Worm (Caenorhabditis elegans) whole organism, mixed stage, embryonic: ENCODE measurements around the gene bcs-1.

Source experiments
- ceh-39 ChIP-seq: fragments of 150-350 bp; optimal IDR thresholded peaks from 2 replicates; lab custom pipeline; 2014; ENCODE audit warnings: missing biosample characterization, missing genetic modification characterization
- drap-1 ChIP-seq: fragments of 200-800 bp; sonication (Bioruptor generic); optimal IDR thresholded peaks from 3 replicates; lab custom pipeline; 2018; ENCODE audit warnings: mild to moderate bottlenecking, missing genetic modification characterization, missing compliant biosample characterization
- elt-3 ChIP-seq: fragments of 150-350 bp; optimal IDR thresholded peaks from 2 replicates; lab custom pipeline; 2014; ENCODE audit warnings: missing biosample characterization, missing genetic modification characterization
- hlh-1 ChIP-seq: fragments of 150-350 bp; optimal IDR thresholded peaks from 2 replicates; lab custom pipeline; 2014; ENCODE audit warnings: missing biosample characterization, missing genetic modification reagents, missing genetic modification characterization
- mep-1 ChIP-seq: fragments of 150-350 bp; optimal IDR thresholded peaks from 2 replicates; lab custom pipeline; 2017; ENCODE audit warnings: missing biosample characterization, missing genetic modification reagents, missing genetic modification characterization, inconsistent platforms
- mls-2 ChIP-seq: sonication (generic microtip); optimal IDR thresholded peaks from 2 replicates; lab custom pipeline; 2016; ENCODE audit warnings: mild to moderate bottlenecking, missing genetic modification characterization, moderate library complexity, missing compliant biosample characterization
- nhr-12 ChIP-seq: fragments of 150-350 bp; optimal IDR thresholded peaks from 2 replicates; lab custom pipeline; 2014; ENCODE audit warnings: missing biosample characterization, missing genetic modification characterization
- nhr-2 ChIP-seq: fragments of 150-350 bp; optimal IDR thresholded peaks from 2 replicates; lab custom pipeline; 2014; ENCODE audit warnings: missing biosample characterization, missing genetic modification characterization
- nhr-76 ChIP-seq: sonication (generic microtip); optimal IDR thresholded peaks from 2 replicates; lab custom pipeline; 2017; ENCODE audit warnings: missing biosample characterization, missing genetic modification characterization
- snpc-4 ChIP-seq: fragments of 150-350 bp; optimal IDR thresholded peaks from 2 replicates; lab custom pipeline; 2014; ENCODE audit warnings: missing biosample characterization, missing genetic modification characterization
- tbx-8 ChIP-seq: fragments of 200-800 bp; sonication (Bioruptor generic); optimal IDR thresholded peaks from 2 replicates; lab custom pipeline; 2018; ENCODE audit warnings: mild to moderate bottlenecking, missing genetic modification characterization, moderate library complexity, missing compliant biosample characterization
- unc-39 ChIP-seq: fragments of 150-350 bp; optimal IDR thresholded peaks from 2 replicates; lab custom pipeline; 2014; ENCODE audit warnings: missing biosample characterization, missing genetic modification characterization
- unc-62 ChIP-seq: fragments of 150-350 bp; optimal IDR thresholded peaks from 2 replicates; lab custom pipeline; 2014; ENCODE audit warnings: missing biosample characterization, missing genetic modification reagents, missing genetic modification characterization
- ztf-11 ChIP-seq: fragments of 150-350 bp; optimal IDR thresholded peaks from 2 replicates; lab custom pipeline; 2014; ENCODE audit warnings: missing biosample characterization, missing genetic modification characterization

- TF ChIP-seq unc-62 (no peak), ztf-11 (tag; lab: Kevin White, UChicago) (no peak), elt-3 (tag; lab: Kevin White, UChicago) (no peak), ceh-39 (tag; lab: Kevin White, UChicago) (no peak), nhr-12 (tag; lab: Kevin White, UChicago) (no peak), hlh-1 (tag; lab: Kevin White, UChicago) (no peak), nhr-76 (no peak), drap-1 (GFP tag; lab: Kevin White, UChicago) (no peak), mep-1 (tag; lab: Kevin White, UChicago) (no peak), mls-2 (tag; lab: Kevin White, UChicago) (no peak), nhr-2 (tag; lab: Kevin White, UChicago) (no peak), tbx-8 (GFP tag; lab: Kevin White, UChicago) (no peak), unc-39 (tag; lab: Kevin White, UChicago) (no peak), snpc-4 (tag; lab: Kevin White, UChicago) (no peak)
Measured at ce11 chrII:8588442-8588841, 17.6 kb downstream of the bcs-1 start.
